Worm (Caenorhabditis elegans): ENCODE results near the gene aqp-4.

ce11 chrV:9692649-9693112 is 44.7 kb upstream of the aqp-4 start, which contains the start of gene ZK287.7:
- TF ChIP-seq hmbx-1 (tag; optimal IDR thresholded peaks at IDR 0.05) (no peak), ama-1 (optimal IDR thresholded peaks at IDR 0.05) (no peak), ceh-36 (tag; optimal IDR thresholded peaks at IDR 0.05) (no peak), sea-1 (GFP tag; conservative IDR thresholded peaks at IDR 0.05) (no peak), scrt-1 (GFP tag; IDR thresholded peaks at IDR 0.05) (no peak), tbx-37 (GFP tag; conservative IDR thresholded peaks at IDR 0.05) (no peak), ceh-13 (GFP tag; optimal IDR thresholded peaks at IDR 0.05) (no peak), ets-7 (tag; optimal IDR thresholded peaks at IDR 0.05) (no peak), pes-1 (GFP tag; IDR thresholded peaks at IDR 0.05) (no peak), F13C5.2 (tag; optimal IDR thresholded peaks at IDR 0.05) (no peak), tra-4 (tag; optimal IDR thresholded peaks at IDR 0.05) (no peak), hmg-4 (GFP tag; optimal IDR thresholded peaks at IDR 0.05) (no peak)

All from whole organism, early embryonic.